Worm (Caenorhabditis elegans) whole organism, L4/young adult: Measurements from ENCODE around the gene his-70.

Source experiments
- dao-5 ChIP-seq: sonication (generic microtip); optimal IDR thresholded peaks from 2 replicates; lab custom pipeline; 2016; ENCODE audit warnings: missing genotype, missing genetic modification characterization, moderate library complexity, missing compliant biosample characterization
- him-1 ChIP-seq: sonication (generic microtip); optimal IDR thresholded peaks from 2 replicates; lab custom pipeline; 2016; ENCODE audit warnings: missing genotype, missing genetic modification reagents, missing genetic modification characterization, missing compliant biosample characterization

DNA sequence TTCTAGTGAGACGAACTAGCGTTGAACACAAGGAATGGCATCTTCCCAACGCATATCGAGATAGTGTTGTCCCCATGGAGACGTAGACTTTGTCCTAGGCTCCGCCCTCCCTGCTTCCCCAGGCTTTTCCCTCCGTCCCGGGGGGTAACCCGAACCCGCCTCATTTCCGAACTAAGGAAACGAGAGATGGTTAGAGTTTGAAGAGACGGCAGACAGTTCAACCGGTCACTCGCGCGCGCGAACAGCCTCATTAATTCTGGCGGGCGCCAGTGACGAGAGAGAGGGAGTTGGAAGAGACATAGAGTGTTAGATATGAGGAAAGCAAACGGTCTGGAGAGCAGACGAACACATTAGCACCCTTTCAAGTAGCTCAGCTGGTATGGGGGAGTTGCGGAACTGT, 22.6 kb downstream of the his-70 start:
- TF ChIP-seq him-1 (tag; lab: Kevin White, UChicago) (no peak), dao-5 (tag; lab: Kevin White, UChicago) (no peak)
